Worm (Caenorhabditis elegans) whole organism, L4 larva: ENCODE measurements around the gene rbm-22.

Experiments
- ceh-32 ChIP-seq: sonication (generic microtip); optimal IDR thresholded peaks from 2 replicates; lab custom pipeline; 2016; ENCODE audit warnings: mild to moderate bottlenecking, missing genetic modification characterization, missing compliant biosample characterization; ENCODE audit not compliant: poor library complexity
- fos-1 ChIP-seq: fragments of 150-350 bp; optimal IDR thresholded peaks from 2 replicates; lab custom pipeline; 2014; ENCODE audit warnings: missing biosample characterization, missing genetic modification characterization
- jun-1 ChIP-seq: fragments of 150-350 bp; optimal IDR thresholded peaks from 2 replicates; lab custom pipeline; 2014; ENCODE audit warnings: missing biosample characterization, missing genetic modification reagents, missing genetic modification characterization
- pha-4 ChIP-seq, 2 experiments: fragments of 150-350 bp in 1 of 2; fragments of 200-800 bp in 1 of 2; sonication (Bioruptor generic) in 1 of 2; IDR thresholded peaks in 1 of 2; optimal IDR thresholded peaks in 1 of 2; 2 replicates each; pipeline versions ENCODE4 v1.3.6 to Lab custom; 2014 to 2022; ENCODE audit warnings: missing genetic modification characterization in 2 of 2, missing genetic modification reagents in 2 of 2, missing biosample characterization in 1 of 2, missing compliant biosample characterization in 1 of 2
- spr-3 ChIP-seq: fragments of 200-800 bp; sonication (Bioruptor generic); optimal IDR thresholded peaks from 2 replicates; lab custom pipeline; 2018; ENCODE audit warnings: mild to moderate bottlenecking, missing genetic modification characterization, missing compliant biosample characterization

DNA sequence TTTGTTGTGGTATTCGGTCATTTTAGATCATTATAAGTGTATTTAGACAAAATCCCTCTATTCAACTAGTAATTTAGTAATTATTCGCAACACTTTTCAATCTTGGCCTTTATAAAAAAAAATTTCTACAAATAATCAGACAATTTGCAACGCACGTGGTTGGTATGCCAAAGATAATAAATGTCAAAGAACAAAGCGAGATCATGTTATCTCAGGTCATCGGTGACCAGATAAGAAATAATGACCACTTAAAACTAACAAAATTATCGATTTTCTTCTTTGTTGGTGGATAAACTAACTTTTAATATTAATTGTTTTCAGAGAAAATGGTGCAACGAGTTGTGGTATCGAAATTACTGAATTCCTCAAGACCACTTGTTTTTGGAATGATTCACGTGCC, 20.0 kb downstream of the rbm-22 start, which contains the start of gene F13E9.13:
- TF ChIP-seq fos-1 (tag; lab: Kevin White, UChicago): no peak
- TF ChIP-seq ceh-32 (tag; lab: Kevin White, UChicago): no peak
- TF ChIP-seq jun-1: no peak
- TF ChIP-seq pha-4 (GFP tag; IDR thresholded peaks at IDR 0.05; lab: Robert Waterston, UW): no peak
- no peak for TF ChIP-seq pha-4 (tag; optimal IDR thresholded peaks at IDR 0.05; lab: Kevin White, UChicago)
- no peak for TF ChIP-seq spr-3
